Fruit fly (Drosophila melanogaster) whole organism, pupa: Measurements from ENCODE around the gene r.
A peak's percentile ranks its signal among the peaks of the same experiment; 100 is the strongest.

Source experiments
- CG10348 ChIP-seq: fragments of 200-800 bp; sonication (Bioruptor generic); IDR thresholded peaks from 2 replicates; pipeline ENCODE4 v1.3.6; 2022; ENCODE audit warnings: missing biosample characterization, missing genetic modification characterization
- CG12605 ChIP-seq: fragments of 200-800 bp; sonication (Bioruptor generic); IDR thresholded peaks from 2 replicates; pipeline ENCODE4 v1.3.6; 2022; ENCODE audit warnings: missing biosample characterization, missing genetic modification characterization
- CG13204 ChIP-seq: fragments of 200-800 bp; sonication (Bioruptor generic); optimal IDR thresholded peaks from 2 replicates; lab custom pipeline; 2018; ENCODE audit warnings: missing biosample characterization, mild to moderate bottlenecking, missing genetic modification characterization, moderate library complexity
- CG14655 ChIP-seq: fragments of 200-800 bp; sonication (Bioruptor generic); optimal IDR thresholded peaks from 3 replicates; lab custom pipeline; 2017; ENCODE audit warnings: mild to moderate bottlenecking, missing biosample characterization, missing genetic modification reagents, missing genetic modification characterization
- CG15710 ChIP-seq: fragments of 200-800 bp; sonication (Bioruptor generic); optimal IDR thresholded peaks from 2 replicates; lab custom pipeline; 2018; ENCODE audit warnings: missing biosample characterization, mild to moderate bottlenecking, missing genetic modification characterization, moderate library complexity
- CG17806 ChIP-seq: fragments of 200-800 bp; sonication (Bioruptor generic); optimal IDR thresholded peaks from 2 replicates; lab custom pipeline; 2018; ENCODE audit warnings: missing biosample characterization, mild to moderate bottlenecking, missing genetic modification characterization, moderate library complexity
- CG32121 ChIP-seq: fragments of 200-800 bp; sonication (Bioruptor generic); IDR thresholded peaks from 2 replicates; pipeline ENCODE4 v1.3.6; 2022; ENCODE audit warnings: missing biosample characterization, missing genetic modification characterization
- CG34367 ChIP-seq: fragments of 200-800 bp; sonication (Bioruptor generic); optimal IDR thresholded peaks from 2 replicates; lab custom pipeline; 2018; ENCODE audit warnings: missing biosample characterization, mild to moderate bottlenecking, missing genetic modification characterization
- CG4496 ChIP-seq: fragments of 200-800 bp; sonication (Bioruptor generic); IDR thresholded peaks from 3 replicates; pipeline ENCODE4 v1.3.6; 2022; ENCODE audit warnings: missing biosample characterization, missing genetic modification characterization
- CG8159 ChIP-seq: fragments of 200-800 bp; sonication (Bioruptor generic); optimal IDR thresholded peaks from 3 replicates; lab custom pipeline; 2018; ENCODE audit warnings: missing biosample characterization, mild to moderate bottlenecking, missing genetic modification characterization, moderate library complexity
- CG8301 ChIP-seq: fragments of 200-800 bp; sonication (Bioruptor generic); optimal IDR thresholded peaks from 2 replicates; lab custom pipeline; 2018; ENCODE audit warnings: missing biosample characterization, mild to moderate bottlenecking, missing genetic modification characterization
- CG9948 ChIP-seq: fragments of 200-800 bp; sonication (Bioruptor generic); optimal IDR thresholded peaks from 2 replicates; lab custom pipeline; 2018; ENCODE audit warnings: missing biosample characterization, mild to moderate bottlenecking, missing genetic modification characterization, moderate library complexity
- D1 ChIP-seq: fragments of 200-800 bp; sonication (Bioruptor generic); optimal IDR thresholded peaks from 2 replicates; lab custom pipeline; 2018; ENCODE audit warnings: missing biosample characterization, mild to moderate bottlenecking, missing genetic modification characterization, moderate library complexity
- EcR ChIP-seq: fragments of 200-800 bp; sonication (Bioruptor generic); optimal IDR thresholded peaks from 3 replicates; lab custom pipeline; 2019; ENCODE audit warnings: missing biosample characterization, missing genetic modification characterization, mild to moderate bottlenecking, moderate library complexity, missing genetic modification reagents
- Ets98B ChIP-seq: fragments of 200-800 bp; sonication (Bioruptor generic); IDR thresholded peaks from 2 replicates; pipeline ENCODE4 v1.3.6; 2022; ENCODE audit warnings: missing biosample characterization, missing genetic modification characterization
- Pif1A ChIP-seq: fragments of 200-800 bp; sonication (Bioruptor generic); optimal IDR thresholded peaks from 3 replicates; lab custom pipeline; 2016; ENCODE audit warnings: missing biosample characterization, missing genetic modification characterization
- Pif1B ChIP-seq: fragments of 200-800 bp; sonication (Bioruptor generic); optimal IDR thresholded peaks from 3 replicates; lab custom pipeline; 2016; ENCODE audit warnings: missing biosample characterization, missing genetic modification characterization
- Snoo ChIP-seq: fragments of 200-800 bp; sonication (Bioruptor generic); optimal IDR thresholded peaks from 3 replicates; lab custom pipeline; 2017; ENCODE audit warnings: missing biosample characterization, mild to moderate bottlenecking, missing genetic modification characterization, inconsistent platforms
- fd96Ca ChIP-seq: fragments of 200-800 bp; sonication (Bioruptor generic); IDR thresholded peaks from 3 replicates; pipeline ENCODE4 v1.3.6; 2022; ENCODE audit warnings: missing biosample characterization, missing genetic modification characterization
- gl ChIP-seq: fragments of 200-800 bp; sonication (Bioruptor generic); optimal IDR thresholded peaks from 2 replicates; lab custom pipeline; 2018; ENCODE audit warnings: missing biosample characterization, mild to moderate bottlenecking, missing genetic modification characterization
- rn ChIP-seq: fragments of 200-800 bp; sonication (Bioruptor generic); IDR thresholded peaks from 2 replicates; pipeline ENCODE4 v1.3.6; 2022; ENCODE audit warnings: missing biosample characterization, missing genetic modification characterization

r gene

dm6 chrX:16654931-16655409 is at the start of gene r, which contains the start of gene Nemp:
Gene r (plus strand): TSS chrX:16655359.
Gene Nemp (minus strand): TSS chrX:16655015.
- TF ChIP-seq Snoo (tag; lab: Kevin White, UChicago) (no peak), CG12605 (GFP tag; lab: Robert Waterston, UW) (no peak), CG10348 (no peak), rn (GFP tag; lab: Robert Waterston, UW) (no peak), CG13204 (no peak), gl (tag; lab: Kevin White, UChicago) (no peak), Ets98B (GFP tag; lab: Robert Waterston, UW) (no peak), CG34367 (tag; lab: Kevin White, UChicago) (no peak), CG15710 (tag; lab: Kevin White, UChicago) (no peak)

- no peak for TF ChIP-seq CG10348
- TF ChIP-seq CG34367 (tag; lab: Kevin White, UChicago) = no peak
- TF ChIP-seq CG8301 (tag; lab: Kevin White, UChicago) = no peak
- no peak for TF ChIP-seq Pif1B (GFP tag; lab: Kevin White, UChicago)
- no peak for TF ChIP-seq CG14655
- TF ChIP-seq EcR (GFP tag; lab: Kevin White, UChicago) = peak; percentile 37
- peak; percentile 0 for TF ChIP-seq CG13204
- TF ChIP-seq fd96Ca (GFP tag; lab: Robert Waterston, UW) = no peak
- no peak for TF ChIP-seq CG8159 (tag; lab: Kevin White, UChicago)
- TF ChIP-seq, all 21 proteins: peak for 2
Measured at dm6 chrX:16607828-16608227, 47.3 kb upstream of the r start.

dm6 chrX:16610601-16611058 is 44.5 kb upstream of the r start, which contains the start of gene mbt:
Gene mbt (plus strand): TSS chrX:16610685.
- TF ChIP-seq CG13204 = peak; percentile 40
- TF ChIP-seq Pif1B (GFP tag; lab: Kevin White, UChicago) = no peak
- no peak for TF ChIP-seq Snoo (tag; lab: Kevin White, UChicago)
- TF ChIP-seq EcR (GFP tag; lab: Kevin White, UChicago) = peak; percentile 21
- TF ChIP-seq CG34367 (tag; lab: Kevin White, UChicago) = no peak
- no peak for TF ChIP-seq rn (GFP tag; lab: Robert Waterston, UW)

dm6 chrX:16616773-16617738 is 38.1 kb upstream of the r start:
- no peak for TF ChIP-seq EcR (GFP tag; lab: Kevin White, UChicago)
- TF ChIP-seq CG9948 (tag; lab: Kevin White, UChicago) = no peak
- no peak for TF ChIP-seq rn (GFP tag; lab: Robert Waterston, UW)
- TF ChIP-seq CG8301 (tag; lab: Kevin White, UChicago) = no peak
- no peak for TF ChIP-seq CG4496
- TF ChIP-seq CG17806 (tag; lab: Kevin White, UChicago) = no peak
- no peak for TF ChIP-seq Pif1A (GFP tag; lab: Kevin White, UChicago)
- TF ChIP-seq D1 (tag; lab: Kevin White, UChicago) = no peak
- TF ChIP-seq CG34367 (tag; lab: Kevin White, UChicago) = no peak
- TF ChIP-seq CG32121 = no peak
- TF ChIP-seq CG14655 = no peak
- TF ChIP-seq Ets98B (GFP tag; lab: Robert Waterston, UW) = no peak
- TF ChIP-seq CG13204 = no peak
- no peak for TF ChIP-seq gl (tag; lab: Kevin White, UChicago)
- no peak for TF ChIP-seq CG12605 (GFP tag; lab: Robert Waterston, UW)
- TF ChIP-seq fd96Ca (GFP tag; lab: Robert Waterston, UW) = no peak
- no peak for TF ChIP-seq CG8159 (tag; lab: Kevin White, UChicago)

dm6 chrX:16618724-16619123 is 36.4 kb upstream of the r start:
- TF ChIP-seq CG12605 (GFP tag; lab: Robert Waterston, UW) (no peak), CG34367 (tag; lab: Kevin White, UChicago) (no peak), CG10348 (no peak), gl (tag; lab: Kevin White, UChicago) (no peak)

- no peak for TF ChIP-seq fd96Ca (GFP tag; lab: Robert Waterston, UW)
- no peak for TF ChIP-seq Snoo (tag; lab: Kevin White, UChicago)
- TF ChIP-seq gl (tag; lab: Kevin White, UChicago) = no peak
- TF ChIP-seq D1 (tag; lab: Kevin White, UChicago) = no peak
- no peak for TF ChIP-seq CG12605 (GFP tag; lab: Robert Waterston, UW)
- no peak for TF ChIP-seq CG9948 (tag; lab: Kevin White, UChicago)
- TF ChIP-seq CG15710 (tag; lab: Kevin White, UChicago) = no peak
- no peak for TF ChIP-seq CG10348
- TF ChIP-seq CG13204 = peak; percentile 99
- peak; percentile 62 for TF ChIP-seq EcR (GFP tag; lab: Kevin White, UChicago)
- TF ChIP-seq CG4496 = peak; percentile 33; the same call in 1 of the 3 replicates
- no peak for TF ChIP-seq CG8301 (tag; lab: Kevin White, UChicago)
- TF ChIP-seq Pif1B (GFP tag; lab: Kevin White, UChicago) = no peak
- peak; percentile 32; the same call in 1 of the 2 replicates for TF ChIP-seq Ets98B (GFP tag; lab: Robert Waterston, UW)
Measured at dm6 chrX:16621462-16621861, 33.7 kb upstream of the r start, which contains the start of gene CG9782. Gene CG9782 (minus strand): TSS chrX:16621589.
